Fruit fly (Drosophila melanogaster) whole organism, prepupa: ENCODE data around the gene pod1.
A peak's percentile ranks its signal among the peaks of the same experiment; 100 is the strongest.

Experiments used
- Blimp-1 ChIP-seq: fragments of 200-800 bp; sonication (Bioruptor generic); optimal IDR thresholded peaks from 3 replicates; lab custom pipeline; 2017; ENCODE audit warnings: missing biosample characterization, missing genetic modification characterization, mild to moderate bottlenecking, moderate library complexity, missing genetic modification reagents
- CG10631 ChIP-seq: fragments of 200-800 bp; sonication (Bioruptor generic); optimal IDR thresholded peaks from 2 replicates; lab custom pipeline; 2016; ENCODE audit warnings: missing biosample characterization, missing genetic modification characterization
- CG11294 ChIP-seq: fragments of 200-800 bp; sonication (Bioruptor generic); IDR thresholded peaks from 2 replicates; pipeline ENCODE4 v1.3.6; 2022; ENCODE audit warnings: missing biosample characterization, missing genetic modification characterization
- CG11762 ChIP-seq: fragments of 200-800 bp; sonication (Bioruptor generic); optimal IDR thresholded peaks from 3 replicates; lab custom pipeline; 2016; ENCODE audit warnings: missing biosample characterization, missing genetic modification characterization; ENCODE audit not compliant: insufficient read depth
- CG11902 ChIP-seq: fragments of 200-800 bp; sonication (Bioruptor generic); optimal IDR thresholded peaks from 3 replicates; lab custom pipeline; 2016; ENCODE audit warnings: missing biosample characterization, missing genetic modification characterization
- CG15336 ChIP-seq: fragments of 200-800 bp; sonication (Bioruptor generic); IDR thresholded peaks from 2 replicates; pipeline ENCODE4 v1.3.6; 2022; ENCODE audit warnings: missing biosample characterization, missing genetic modification characterization
- CG1621 ChIP-seq: fragments of 200-800 bp; sonication (Bioruptor generic); optimal IDR thresholded peaks from 3 replicates; lab custom pipeline; 2018; ENCODE audit warnings: missing biosample characterization, mild to moderate bottlenecking, missing genetic modification characterization
- CG3032 ChIP-seq: fragments of 200-800 bp; optimal IDR thresholded peaks from 2 replicates; lab custom pipeline; 2019; ENCODE audit warnings: missing biosample characterization, mild to moderate bottlenecking, missing genetic modification characterization, moderate library complexity
- CG3919 ChIP-seq: fragments of 200-800 bp; sonication (Bioruptor generic); optimal IDR thresholded peaks from 3 replicates; lab custom pipeline; 2016; ENCODE audit warnings: missing biosample characterization, missing genetic modification characterization
- CG6276 ChIP-seq: fragments of 200-800 bp; sonication (Bioruptor generic); optimal IDR thresholded peaks from 2 replicates; lab custom pipeline; 2017; ENCODE audit warnings: missing biosample characterization, mild to moderate bottlenecking, missing genetic modification characterization
- CG6808 ChIP-seq: fragments of 200-800 bp; sonication (Bioruptor generic); optimal IDR thresholded peaks from 3 replicates; lab custom pipeline; 2017; ENCODE audit warnings: missing biosample characterization, missing genetic modification characterization, mild to moderate bottlenecking, moderate library complexity, missing genetic modification reagents
- CG7368 ChIP-seq: fragments of 200-800 bp; sonication (Bioruptor generic); optimal IDR thresholded peaks from 3 replicates; lab custom pipeline; 2016; ENCODE audit warnings: missing biosample characterization, missing genetic modification characterization
- CG8119 ChIP-seq: fragments of 200-800 bp; sonication (Bioruptor generic); IDR thresholded peaks from 3 replicates; pipeline ENCODE4 v1.3.6; 2022; ENCODE audit warnings: missing biosample characterization, missing genetic modification characterization
- CG8319 ChIP-seq: fragments of 200-800 bp; sonication (Bioruptor generic); optimal IDR thresholded peaks from 3 replicates; lab custom pipeline; 2016; ENCODE audit warnings: missing biosample characterization, missing genetic modification characterization
- CG8632 ChIP-seq: fragments of 200-800 bp; sonication (Bioruptor generic); optimal IDR thresholded peaks from 3 replicates; lab custom pipeline; 2016; ENCODE audit warnings: missing biosample characterization, missing genetic modification characterization
- CG9139 ChIP-seq: fragments of 200-800 bp; sonication (Bioruptor generic); optimal IDR thresholded peaks from 3 replicates; lab custom pipeline; 2017; ENCODE audit warnings: missing biosample characterization, mild to moderate bottlenecking, missing genetic modification characterization
- Eip75B ChIP-seq: fragments of 200-800 bp; sonication (Bioruptor generic); optimal IDR thresholded peaks from 3 replicates; lab custom pipeline; 2016; ENCODE audit warnings: missing biosample characterization, missing genetic modification characterization
- Eip78C ChIP-seq: fragments of 200-800 bp; sonication (Bioruptor generic); peaks from one replicate; lab custom pipeline; 2016; ENCODE audit warnings: missing biosample characterization, missing genetic modification characterization
- Eip93F ChIP-seq: fragments of 200-800 bp; sonication (Bioruptor generic); optimal IDR thresholded peaks from 2 replicates; lab custom pipeline; 2016; ENCODE audit warnings: missing biosample characterization, mild to moderate bottlenecking, missing genetic modification characterization
- Hr38 ChIP-seq: sonication (Bioruptor generic); optimal IDR thresholded peaks from 2 replicates; lab custom pipeline; 2016; ENCODE audit warnings: missing biosample characterization, missing genetic modification characterization
- Hr39 ChIP-seq: fragments of 200-800 bp; sonication (Bioruptor generic); optimal IDR thresholded peaks from 2 replicates; lab custom pipeline; 2016; ENCODE audit warnings: missing biosample characterization, missing genetic modification characterization
- Hr4 ChIP-seq: fragments of 200-800 bp; sonication (Bioruptor generic); optimal IDR thresholded peaks from 3 replicates; lab custom pipeline; 2016; ENCODE audit warnings: missing biosample characterization, missing genetic modification characterization
- Met ChIP-seq: fragments of 200-800 bp; sonication (Bioruptor generic); optimal IDR thresholded peaks from 3 replicates; lab custom pipeline; 2016; ENCODE audit warnings: missing biosample characterization, missing genetic modification characterization
- Smox ChIP-seq: fragments of 200-800 bp; sonication (Bioruptor generic); optimal IDR thresholded peaks from 3 replicates; lab custom pipeline; 2016; ENCODE audit warnings: missing biosample characterization, missing genetic modification characterization
- Sox102F ChIP-seq: fragments of 200-800 bp; sonication (Bioruptor generic); optimal IDR thresholded peaks from 2 replicates; lab custom pipeline; 2016; ENCODE audit warnings: missing biosample characterization, mild to moderate bottlenecking, missing genetic modification characterization
- Sox15 ChIP-seq: fragments of 200-800 bp; sonication (Bioruptor generic); optimal IDR thresholded peaks from 3 replicates; lab custom pipeline; 2016; ENCODE audit warnings: missing biosample characterization, missing genetic modification characterization
- achi ChIP-seq: fragments of 200-800 bp; sonication (Bioruptor generic); optimal IDR thresholded peaks from 3 replicates; lab custom pipeline; 2016; ENCODE audit warnings: missing biosample characterization, missing genetic modification characterization
- acj6 ChIP-seq: fragments of 200-800 bp; sonication (Bioruptor generic); optimal IDR thresholded peaks from 3 replicates; lab custom pipeline; 2016; ENCODE audit warnings: missing biosample characterization, missing genetic modification characterization
- cyc ChIP-seq: fragments of 200-800 bp; sonication (Bioruptor generic); optimal IDR thresholded peaks from 3 replicates; lab custom pipeline; 2016; ENCODE audit warnings: missing biosample characterization, missing genetic modification characterization
- dsx ChIP-seq: fragments of 200-800 bp; optimal IDR thresholded peaks from 3 replicates; lab custom pipeline; 2019; ENCODE audit warnings: missing biosample characterization, mild to moderate bottlenecking, missing genetic modification characterization, moderate library complexity; ENCODE audit not compliant: poor library complexity, severe bottlenecking
- eg ChIP-seq: fragments of 200-800 bp; sonication (Bioruptor generic); IDR thresholded peaks from 3 replicates; pipeline ENCODE4 v1.3.6; 2022; ENCODE audit warnings: missing biosample characterization, missing genetic modification characterization
- esn ChIP-seq: fragments of 200-800 bp; sonication (Bioruptor generic); optimal IDR thresholded peaks from 2 replicates; lab custom pipeline; 2016; ENCODE audit warnings: missing biosample characterization, mild to moderate bottlenecking, missing genetic modification characterization, moderate library complexity
- fd85E ChIP-seq: fragments of 200-800 bp; sonication (Bioruptor generic); optimal IDR thresholded peaks from 3 replicates; lab custom pipeline; 2016; ENCODE audit warnings: missing biosample characterization, missing genetic modification characterization
- fkh ChIP-seq: fragments of 200-800 bp; sonication (Bioruptor generic); optimal IDR thresholded peaks from 3 replicates; lab custom pipeline; 2017; ENCODE audit warnings: missing biosample characterization, mild to moderate bottlenecking, missing genetic modification characterization, moderate library complexity
- lz ChIP-seq: fragments of 200-800 bp; sonication (Bioruptor generic); optimal IDR thresholded peaks from 3 replicates; lab custom pipeline; 2016; ENCODE audit warnings: missing biosample characterization, missing genetic modification characterization
- pdm3 ChIP-seq: fragments of 200-800 bp; sonication (Bioruptor generic); optimal IDR thresholded peaks from 3 replicates; lab custom pipeline; 2016; ENCODE audit warnings: missing biosample characterization, missing genetic modification characterization
- salr ChIP-seq, 2 experiments: fragments of 200-800 bp; sonication (Bioruptor generic); optimal IDR thresholded peaks; 3 replicates each; lab custom pipeline; 2016 to 2018; ENCODE audit warnings: missing biosample characterization in 2 of 2, missing genetic modification characterization in 2 of 2, mild to moderate bottlenecking in 1 of 2
- svp ChIP-seq: fragments of 200-800 bp; sonication (Bioruptor generic); peaks from one replicate; lab custom pipeline; 2016; ENCODE audit warnings: missing biosample characterization, missing genetic modification characterization
- topi ChIP-seq: fragments of 200-800 bp; sonication (Bioruptor generic); optimal IDR thresholded peaks from 3 replicates; lab custom pipeline; 2016; ENCODE audit warnings: missing biosample characterization, missing genetic modification characterization
- vri ChIP-seq: fragments of 200-800 bp; sonication (Bioruptor generic); optimal IDR thresholded peaks from 3 replicates; lab custom pipeline; 2016; ENCODE audit warnings: missing biosample characterization, mild to moderate bottlenecking, missing genetic modification characterization

The pod1 gene

dm6 chrX:6803312-6803794 lies at the start of gene pod1, which contains the start of gene C3G:
Gene pod1, plus strand, starts transcription at chrX:6803684.
Gene C3G, minus strand, starts transcription at chrX:6803593.
- TF ChIP-seq Sox15 (no peak), Eip75B (GFP tag; lab: Kevin White, UChicago) (peak; percentile 11), fkh (GFP tag; lab: Kevin White, UChicago) (peak; percentile 71), topi (GFP tag; lab: Kevin White, UChicago) (peak; percentile 3), lz (GFP tag; lab: Kevin White, UChicago) (peak; percentile 28), CG8632 (GFP tag; lab: Kevin White, UChicago) (no peak), Eip78C (GFP tag; lab: Kevin White, UChicago) (peak; percentile 71), CG11902 (GFP tag; lab: Kevin White, UChicago) (no peak), CG8319 (no peak), CG11762 (GFP tag; lab: Kevin White, UChicago) (no peak), Eip93F (GFP tag; lab: Kevin White, UChicago) (peak; percentile 15), salr (GFP tag; optimal IDR thresholded peaks at IDR 0.05; lab: Kevin White, UChicago) (no peak), CG1621 (tag; lab: Kevin White, UChicago) (no peak), CG6276 (GFP tag; lab: Kevin White, UChicago) (no peak), CG3032 (no peak), vri (GFP tag; lab: Kevin White, UChicago) (peak; percentile 16), Sox102F (GFP tag; lab: Kevin White, UChicago) (peak; percentile 56), Met (GFP tag; lab: Kevin White, UChicago) (no peak), CG6808 (GFP tag; lab: Kevin White, UChicago) (no peak), CG11294 (GFP tag; lab: Robert Waterston, UW) (no peak), eg (GFP tag; lab: Robert Waterston, UW) (no peak), CG9139 (GFP tag; lab: Kevin White, UChicago) (no peak), CG8119 (GFP tag; lab: Robert Waterston, UW) (no peak; the same call in 2 of the 3 replicates), CG7368 (no peak), Blimp-1 (no peak), dsx (GFP tag; lab: Kevin White, UChicago) (peak; percentile 9), fd85E (GFP tag; lab: Kevin White, UChicago) (no peak), Smox (GFP tag; lab: Kevin White, UChicago) (peak; percentile 31), Hr39 (GFP tag; lab: Kevin White, UChicago) (peak; percentile 27), Hr4 (peak; percentile 18), pdm3 (GFP tag; lab: Kevin White, UChicago) (peak; percentile 21), CG15336 (GFP tag; lab: Robert Waterston, UW) (no peak), CG10631 (GFP tag; lab: Kevin White, UChicago) (no peak), Hr38 (no peak), cyc (GFP tag; lab: Kevin White, UChicago) (peak; percentile 31), CG3919 (GFP tag; lab: Kevin White, UChicago) (peak; percentile 28), achi (GFP tag; lab: Kevin White, UChicago) (no peak), svp (peak; percentile 55), esn (GFP tag; lab: Kevin White, UChicago) (peak; percentile 19)

- peak; percentile 79 for TF ChIP-seq fkh (GFP tag; lab: Kevin White, UChicago)
- peak; percentile 59 for TF ChIP-seq Eip78C (GFP tag; lab: Kevin White, UChicago)
- TF ChIP-seq svp, result peak; percentile 38
- no peak for TF ChIP-seq acj6 (GFP tag; lab: Kevin White, UChicago)
Measured at dm6 chrX:6756175-6756718, 47.2 kb upstream of the pod1 start, which contains the start of gene sov. Gene sov, plus strand, starts transcription at chrX:6756322.
